Worm (Caenorhabditis elegans) whole organism, L2 larva: ENCODE measurements around the gene spp-26.

Experiments
- R02D3.7 ChIP-seq: fragments of 150-350 bp; optimal IDR thresholded peaks from 2 replicates; lab custom pipeline; 2014; ENCODE audit warnings: missing biosample characterization, missing genetic modification characterization
- aly-2 ChIP-seq: fragments of 150-350 bp; optimal IDR thresholded peaks from 2 replicates; lab custom pipeline; 2014; ENCODE audit warnings: missing biosample characterization, missing genetic modification characterization
- ama-1 ChIP-seq: fragments of 150-350 bp; optimal IDR thresholded peaks from 2 replicates; lab custom pipeline; 2018; ENCODE audit warnings: inconsistent platforms
- dmd-4 ChIP-seq: sonication (generic microtip); optimal IDR thresholded peaks from 2 replicates; lab custom pipeline; 2017; ENCODE audit warnings: missing biosample characterization, missing genetic modification characterization
- lin-13 ChIP-seq: fragments of 150-350 bp; optimal IDR thresholded peaks from 2 replicates; lab custom pipeline; 2014; ENCODE audit warnings: missing biosample characterization, missing genetic modification reagents, missing genetic modification characterization
- lsy-2 ChIP-seq, 2 experiments: fragments of 150-350 bp in 1 of 2; sonication (generic microtip) in 1 of 2; optimal IDR thresholded peaks; 2 replicates each; lab custom pipeline; 2014 to 2017; ENCODE audit warnings: missing biosample characterization in 2 of 2, missing genetic modification characterization in 2 of 2
- nhr-12 ChIP-seq: fragments of 150-350 bp; optimal IDR thresholded peaks from 2 replicates; lab custom pipeline; 2014; ENCODE audit warnings: missing biosample characterization, missing genetic modification characterization
- nhr-237 ChIP-seq: fragments of 150-350 bp; optimal IDR thresholded peaks from 2 replicates; lab custom pipeline; 2014; ENCODE audit warnings: missing biosample characterization, missing genetic modification characterization
- sma-3 ChIP-seq: sonication (generic microtip); optimal IDR thresholded peaks from 2 replicates; lab custom pipeline; 2016; ENCODE audit warnings: missing genetic modification reagents, missing genetic modification characterization, missing compliant biosample characterization
- snpc-4 ChIP-seq: fragments of 150-350 bp; optimal IDR thresholded peaks from 2 replicates; lab custom pipeline; 2014; ENCODE audit warnings: missing biosample characterization, missing genetic modification characterization
- unc-55 ChIP-seq: fragments of 150-350 bp; sonication (generic microtip); optimal IDR thresholded peaks from 3 replicates; lab custom pipeline; 2014; ENCODE audit warnings: missing biosample characterization, missing genetic modification reagents, missing genetic modification characterization
- zag-1 ChIP-seq: fragments of 150-350 bp; optimal IDR thresholded peaks from 2 replicates; lab custom pipeline; 2014; ENCODE audit warnings: missing biosample characterization, missing genetic modification characterization
- ztf-11 ChIP-seq: sonication (generic microtip); optimal IDR thresholded peaks from 2 replicates; lab custom pipeline; 2017; ENCODE audit warnings: missing biosample characterization, missing genetic modification characterization

ce11 chrV:6516491-6517304 is 42.3 kb downstream of the spp-26 start, which contains the start of gene mdh-1:
- TF ChIP-seq sma-3 (GFP tag; lab: Kevin White, UChicago) (no peak), ama-1 (lab: Kevin White, UChicago) (no peak), unc-55 (GFP tag; lab: Kevin White, UChicago) (peak; percentile 67), dmd-4 (tag; lab: Kevin White, UChicago) (no peak), lsy-2 (tag; optimal IDR thresholded peaks at IDR 0.05; lab: Kevin White, UChicago) (no peak), zag-1 (tag; lab: Kevin White, UChicago) (no peak), nhr-12 (no peak), ztf-11 (tag; lab: Kevin White, UChicago) (no peak), R02D3.7 (tag; lab: Kevin White, UChicago) (no peak), snpc-4 (no peak), lin-13 (GFP tag; lab: Kevin White, UChicago) (no peak), nhr-237 (tag; lab: Kevin White, UChicago) (no peak), aly-2 (no peak)
